Worm (Caenorhabditis elegans) whole organism, mixed stage, embryonic: ENCODE data around the gene ZK154.4.

Source experiments
- bed-3 ChIP-seq: fragments of 200-800 bp; sonication (Bioruptor generic); optimal IDR thresholded peaks from 3 replicates; lab custom pipeline; 2018; ENCODE audit warnings: mild to moderate bottlenecking, missing genetic modification characterization, moderate library complexity, missing compliant biosample characterization
- elt-1 ChIP-seq: sonication (generic microtip); optimal IDR thresholded peaks from 2 replicates; lab custom pipeline; 2017; ENCODE audit warnings: missing genetic modification characterization, mild to moderate bottlenecking, missing compliant biosample characterization, antibody characterized with exemption, moderate library complexity, borderline replicate concordance; ENCODE audit not compliant: insufficient read depth
- lsy-2 ChIP-seq: fragments of 150-350 bp; optimal IDR thresholded peaks from 2 replicates; lab custom pipeline; 2014; ENCODE audit warnings: missing biosample characterization, missing genetic modification characterization
- mep-1 ChIP-seq: fragments of 150-350 bp; optimal IDR thresholded peaks from 2 replicates; lab custom pipeline; 2017; ENCODE audit warnings: missing biosample characterization, missing genetic modification reagents, missing genetic modification characterization, inconsistent platforms
- nhr-12 ChIP-seq: fragments of 150-350 bp; optimal IDR thresholded peaks from 2 replicates; lab custom pipeline; 2014; ENCODE audit warnings: missing biosample characterization, missing genetic modification characterization
- nhr-76 ChIP-seq: sonication (generic microtip); optimal IDR thresholded peaks from 2 replicates; lab custom pipeline; 2017; ENCODE audit warnings: missing biosample characterization, missing genetic modification characterization
- pha-4 ChIP-seq: fragments of 150-350 bp; optimal IDR thresholded peaks from 2 replicates; lab custom pipeline; 2018; ENCODE audit warnings: missing biosample characterization, missing genetic modification reagents, missing genetic modification characterization
- sem-2 ChIP-seq: fragments of 200-800 bp; sonication (Bioruptor generic); optimal IDR thresholded peaks from 2 replicates; lab custom pipeline; 2018; ENCODE audit warnings: mild to moderate bottlenecking, missing genetic modification characterization, missing compliant biosample characterization
- zip-8 ChIP-seq: fragments of 150-350 bp; optimal IDR thresholded peaks from 2 replicates; lab custom pipeline; 2014; ENCODE audit warnings: missing biosample characterization, missing genetic modification characterization
- ztf-11 ChIP-seq: fragments of 150-350 bp; optimal IDR thresholded peaks from 2 replicates; lab custom pipeline; 2014; ENCODE audit warnings: missing biosample characterization, missing genetic modification characterization

DNA sequence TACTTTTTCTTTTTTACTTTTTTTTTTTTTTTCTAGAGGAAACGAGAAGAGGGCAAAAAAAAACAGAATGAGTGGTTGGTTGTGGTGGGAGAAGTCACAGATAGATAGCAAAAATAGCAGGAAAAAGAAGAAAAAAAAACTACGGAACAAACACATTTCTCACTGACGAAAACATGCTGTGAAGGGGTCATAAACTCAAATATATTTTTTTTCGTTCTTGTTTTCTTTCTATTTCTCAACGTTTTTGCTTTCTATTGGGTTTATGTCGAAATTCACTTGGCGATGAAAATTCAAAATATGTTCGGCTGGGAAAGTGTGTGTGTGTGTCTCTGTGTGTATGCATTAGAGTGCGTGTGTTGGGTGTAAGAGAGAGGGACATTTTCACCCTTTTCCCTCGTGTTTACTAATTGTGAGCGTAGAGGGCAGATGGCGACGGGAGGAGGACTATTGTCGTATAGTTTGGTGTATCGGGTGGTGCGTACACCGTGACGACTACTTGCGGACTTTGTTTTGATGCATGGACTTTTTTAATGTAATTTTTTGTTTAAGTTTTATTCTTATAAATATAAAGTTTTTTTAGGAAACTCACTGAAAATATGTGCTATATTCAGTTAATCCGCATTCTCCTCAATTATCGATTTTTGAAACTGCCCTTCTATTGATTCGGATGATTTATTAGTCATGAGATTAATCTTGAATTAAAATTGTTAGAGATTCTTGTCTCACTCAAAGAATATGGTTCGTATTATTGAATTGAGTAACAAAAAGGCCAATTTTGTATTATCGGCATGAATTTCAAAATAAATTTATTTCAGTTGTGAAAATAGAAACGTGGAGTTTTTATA is 27.4 kb upstream of the ZK154.4 start:
- TF ChIP-seq elt-1 (tag; lab: Kevin White, UChicago) (no peak), ztf-11 (tag; lab: Kevin White, UChicago) (no peak), lsy-2 (tag; lab: Kevin White, UChicago) (peak; percentile 47), pha-4 (tag; lab: Kevin White, UChicago) (peak; percentile 89), bed-3 (GFP tag; lab: Kevin White, UChicago) (no peak), nhr-12 (tag; lab: Kevin White, UChicago) (no peak), sem-2 (GFP tag; lab: Kevin White, UChicago) (no peak), nhr-76 (no peak), mep-1 (tag; lab: Kevin White, UChicago) (peak; percentile 68), zip-8 (tag; lab: Kevin White, UChicago) (no peak)
